Fruit fly (Drosophila melanogaster) whole organism, prepupa: Measurements from ENCODE around the gene CG32591.

Experiments used
- Blimp-1 ChIP-seq: fragments of 200-800 bp; sonication (Bioruptor generic); optimal IDR thresholded peaks from 3 replicates; lab custom pipeline; 2017; ENCODE audit warnings: missing biosample characterization, missing genetic modification characterization, mild to moderate bottlenecking, moderate library complexity, missing genetic modification reagents
- CG10631 ChIP-seq: fragments of 200-800 bp; sonication (Bioruptor generic); optimal IDR thresholded peaks from 2 replicates; lab custom pipeline; 2016; ENCODE audit warnings: missing biosample characterization, missing genetic modification characterization
- CG10669 ChIP-seq: fragments of 200-800 bp; sonication (Bioruptor generic); optimal IDR thresholded peaks from 3 replicates; lab custom pipeline; 2018; ENCODE audit warnings: missing biosample characterization, mild to moderate bottlenecking, missing genetic modification characterization, moderate library complexity
- CG11294 ChIP-seq: fragments of 200-800 bp; sonication (Bioruptor generic); IDR thresholded peaks from 2 replicates; pipeline ENCODE4 v1.3.6; 2022; ENCODE audit warnings: missing biosample characterization, missing genetic modification characterization
- CG11762 ChIP-seq: fragments of 200-800 bp; sonication (Bioruptor generic); optimal IDR thresholded peaks from 3 replicates; lab custom pipeline; 2016; ENCODE audit warnings: missing biosample characterization, missing genetic modification characterization; ENCODE audit not compliant: insufficient read depth
- CG11902 ChIP-seq: fragments of 200-800 bp; sonication (Bioruptor generic); optimal IDR thresholded peaks from 3 replicates; lab custom pipeline; 2016; ENCODE audit warnings: missing biosample characterization, missing genetic modification characterization
- CG15336 ChIP-seq: fragments of 200-800 bp; sonication (Bioruptor generic); IDR thresholded peaks from 2 replicates; pipeline ENCODE4 v1.3.6; 2022; ENCODE audit warnings: missing biosample characterization, missing genetic modification characterization
- CG16779 ChIP-seq: fragments of 200-800 bp; sonication (Bioruptor generic); optimal IDR thresholded peaks from 3 replicates; lab custom pipeline; 2017; ENCODE audit warnings: missing biosample characterization, mild to moderate bottlenecking, missing genetic modification characterization
- CG31627 ChIP-seq: fragments of 200-800 bp; sonication (Bioruptor generic); optimal IDR thresholded peaks from 3 replicates; lab custom pipeline; 2016; ENCODE audit warnings: missing biosample characterization, missing genetic modification characterization
- CG3919 ChIP-seq: fragments of 200-800 bp; sonication (Bioruptor generic); optimal IDR thresholded peaks from 3 replicates; lab custom pipeline; 2016; ENCODE audit warnings: missing biosample characterization, missing genetic modification characterization
- CG4318 ChIP-seq: fragments of 200-800 bp; sonication (Bioruptor generic); optimal IDR thresholded peaks from 3 replicates; lab custom pipeline; 2017; ENCODE audit warnings: missing biosample characterization, mild to moderate bottlenecking, missing genetic modification characterization
- CG6808 ChIP-seq: fragments of 200-800 bp; sonication (Bioruptor generic); optimal IDR thresholded peaks from 3 replicates; lab custom pipeline; 2017; ENCODE audit warnings: missing biosample characterization, missing genetic modification characterization, mild to moderate bottlenecking, moderate library complexity, missing genetic modification reagents
- CG6854 ChIP-seq: fragments of 200-800 bp; sonication (Bioruptor generic); optimal IDR thresholded peaks from 2 replicates; lab custom pipeline; 2017; ENCODE audit warnings: missing biosample characterization, mild to moderate bottlenecking, missing genetic modification characterization
- CG8632 ChIP-seq: fragments of 200-800 bp; sonication (Bioruptor generic); optimal IDR thresholded peaks from 3 replicates; lab custom pipeline; 2016; ENCODE audit warnings: missing biosample characterization, missing genetic modification characterization
- CG9139 ChIP-seq: fragments of 200-800 bp; sonication (Bioruptor generic); optimal IDR thresholded peaks from 3 replicates; lab custom pipeline; 2017; ENCODE audit warnings: missing biosample characterization, mild to moderate bottlenecking, missing genetic modification characterization
- Eip78C ChIP-seq: fragments of 200-800 bp; sonication (Bioruptor generic); peaks from one replicate; lab custom pipeline; 2016; ENCODE audit warnings: missing biosample characterization, missing genetic modification characterization
- Eip93F ChIP-seq: fragments of 200-800 bp; sonication (Bioruptor generic); optimal IDR thresholded peaks from 2 replicates; lab custom pipeline; 2016; ENCODE audit warnings: missing biosample characterization, mild to moderate bottlenecking, missing genetic modification characterization
- Hr39 ChIP-seq: fragments of 200-800 bp; sonication (Bioruptor generic); optimal IDR thresholded peaks from 2 replicates; lab custom pipeline; 2016; ENCODE audit warnings: missing biosample characterization, missing genetic modification characterization
- Smox ChIP-seq: fragments of 200-800 bp; sonication (Bioruptor generic); optimal IDR thresholded peaks from 3 replicates; lab custom pipeline; 2016; ENCODE audit warnings: missing biosample characterization, missing genetic modification characterization
- Sox14 ChIP-seq: fragments of 200-800 bp; sonication (Bioruptor generic); optimal IDR thresholded peaks from 3 replicates; lab custom pipeline; 2016; ENCODE audit warnings: missing biosample characterization, missing genetic modification characterization
- achi ChIP-seq: fragments of 200-800 bp; sonication (Bioruptor generic); optimal IDR thresholded peaks from 3 replicates; lab custom pipeline; 2016; ENCODE audit warnings: missing biosample characterization, missing genetic modification characterization
- acj6 ChIP-seq: fragments of 200-800 bp; sonication (Bioruptor generic); optimal IDR thresholded peaks from 3 replicates; lab custom pipeline; 2016; ENCODE audit warnings: missing biosample characterization, missing genetic modification characterization
- dsx ChIP-seq: fragments of 200-800 bp; optimal IDR thresholded peaks from 3 replicates; lab custom pipeline; 2019; ENCODE audit warnings: missing biosample characterization, mild to moderate bottlenecking, missing genetic modification characterization, moderate library complexity; ENCODE audit not compliant: poor library complexity, severe bottlenecking
- esn ChIP-seq: fragments of 200-800 bp; sonication (Bioruptor generic); optimal IDR thresholded peaks from 2 replicates; lab custom pipeline; 2016; ENCODE audit warnings: missing biosample characterization, mild to moderate bottlenecking, missing genetic modification characterization, moderate library complexity
- fd85E ChIP-seq: fragments of 200-800 bp; sonication (Bioruptor generic); optimal IDR thresholded peaks from 3 replicates; lab custom pipeline; 2016; ENCODE audit warnings: missing biosample characterization, missing genetic modification characterization
- pdm3 ChIP-seq: fragments of 200-800 bp; sonication (Bioruptor generic); optimal IDR thresholded peaks from 3 replicates; lab custom pipeline; 2016; ENCODE audit warnings: missing biosample characterization, missing genetic modification characterization
- salr ChIP-seq, 2 experiments: fragments of 200-800 bp; sonication (Bioruptor generic); optimal IDR thresholded peaks; 3 replicates each; lab custom pipeline; 2016 to 2018; ENCODE audit warnings: missing biosample characterization in 2 of 2, missing genetic modification characterization in 2 of 2, mild to moderate bottlenecking in 1 of 2
- spab ChIP-seq: fragments of 200-800 bp; sonication (Bioruptor generic); optimal IDR thresholded peaks from 2 replicates; lab custom pipeline; 2017; ENCODE audit warnings: missing biosample characterization, mild to moderate bottlenecking, missing genetic modification characterization, missing genetic modification reagents
- ss ChIP-seq, 2 experiments: fragments of 200-800 bp; sonication (Bioruptor generic); optimal IDR thresholded peaks; 2 replicates in 1 of 2; 3 replicates in 1 of 2; lab custom pipeline; 2017 to 2018; ENCODE audit warnings: mild to moderate bottlenecking in 2 of 2, missing biosample characterization in 2 of 2, missing genetic modification characterization in 2 of 2, moderate library complexity in 1 of 2
- svp ChIP-seq: fragments of 200-800 bp; sonication (Bioruptor generic); peaks from one replicate; lab custom pipeline; 2016; ENCODE audit warnings: missing biosample characterization, missing genetic modification characterization
- topi ChIP-seq: fragments of 200-800 bp; sonication (Bioruptor generic); optimal IDR thresholded peaks from 3 replicates; lab custom pipeline; 2016; ENCODE audit warnings: missing biosample characterization, missing genetic modification characterization
- vri ChIP-seq: fragments of 200-800 bp; sonication (Bioruptor generic); optimal IDR thresholded peaks from 3 replicates; lab custom pipeline; 2016; ENCODE audit warnings: missing biosample characterization, mild to moderate bottlenecking, missing genetic modification characterization

The CG32591 gene

dm6 chrX:14936250-14936649, 7.5 kb upstream of the CG32591 start:
- TF ChIP-seq ss (GFP tag; optimal IDR thresholded peaks at IDR 0.05; lab: Kevin White, UChicago), result peak; percentile 15 to 48
- peak; percentile 93 for TF ChIP-seq svp (GFP tag; lab: Kevin White, UChicago)
- no peak for TF ChIP-seq Hr39
- no peak for TF ChIP-seq CG10669 (GFP tag; lab: Kevin White, UChicago)
- TF ChIP-seq spab (GFP tag; lab: Kevin White, UChicago), result no peak
- TF ChIP-seq vri (GFP tag; lab: Kevin White, UChicago), result peak; percentile 18
- no peak for TF ChIP-seq Eip93F
- peak; percentile 3 for TF ChIP-seq CG6808 (GFP tag; lab: Kevin White, UChicago)
- TF ChIP-seq CG8632 (GFP tag; lab: Kevin White, UChicago), result no peak
- no peak for TF ChIP-seq salr (GFP tag; optimal IDR thresholded peaks at IDR 0.05; lab: Kevin White, UChicago)
- peak; percentile 1 for TF ChIP-seq CG9139 (GFP tag; lab: Kevin White, UChicago)
- no peak for TF ChIP-seq CG3919 (GFP tag; lab: Kevin White, UChicago)
- TF ChIP-seq Blimp-1 (GFP tag; lab: Kevin White, UChicago), result no peak
- peak; percentile 1 for TF ChIP-seq CG6854
- no peak for TF ChIP-seq CG11294 (GFP tag; lab: Robert Waterston, UW)
- TF ChIP-seq fd85E (GFP tag; lab: Kevin White, UChicago), result no peak
- TF ChIP-seq CG4318, result no peak

DNA sequence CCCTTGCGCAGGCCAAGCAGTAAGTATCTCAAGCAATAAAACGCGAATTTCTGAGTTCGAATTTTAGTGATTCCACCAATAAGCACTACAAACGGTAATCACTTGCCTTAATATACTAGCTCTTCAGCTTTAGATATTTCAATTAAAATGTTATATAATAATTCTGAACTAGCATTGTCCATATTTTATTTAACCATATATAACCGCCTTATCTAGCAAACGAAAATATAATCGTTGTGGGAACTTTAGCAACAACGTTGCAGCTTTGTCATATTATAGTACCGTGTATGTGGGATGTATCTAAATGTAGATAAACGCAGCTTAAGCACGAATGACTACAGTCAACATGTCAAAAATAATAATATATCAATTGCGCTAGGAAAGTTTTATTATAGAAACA, 2.6 kb upstream of the CG32591 start:
- no peak for TF ChIP-seq CG9139 (GFP tag; lab: Kevin White, UChicago)
- no peak for TF ChIP-seq fd85E (GFP tag; lab: Kevin White, UChicago)
- no peak for TF ChIP-seq CG11902
- no peak for TF ChIP-seq dsx (GFP tag; lab: Kevin White, UChicago)
- TF ChIP-seq CG3919 (GFP tag; lab: Kevin White, UChicago), result no peak
- no peak for TF ChIP-seq CG15336 (GFP tag; lab: Robert Waterston, UW)
- TF ChIP-seq pdm3 (GFP tag; lab: Kevin White, UChicago), result no peak
- TF ChIP-seq topi, result no peak
- no peak for TF ChIP-seq Smox
- TF ChIP-seq CG31627 (GFP tag; lab: Kevin White, UChicago), result no peak
- TF ChIP-seq acj6 (GFP tag; lab: Kevin White, UChicago), result no peak
- TF ChIP-seq CG6854, result no peak
- TF ChIP-seq CG10631 (GFP tag; lab: Kevin White, UChicago), result no peak
- TF ChIP-seq achi (GFP tag; lab: Kevin White, UChicago), result no peak
- TF ChIP-seq, all 60 proteins: peak for 0

DNA sequence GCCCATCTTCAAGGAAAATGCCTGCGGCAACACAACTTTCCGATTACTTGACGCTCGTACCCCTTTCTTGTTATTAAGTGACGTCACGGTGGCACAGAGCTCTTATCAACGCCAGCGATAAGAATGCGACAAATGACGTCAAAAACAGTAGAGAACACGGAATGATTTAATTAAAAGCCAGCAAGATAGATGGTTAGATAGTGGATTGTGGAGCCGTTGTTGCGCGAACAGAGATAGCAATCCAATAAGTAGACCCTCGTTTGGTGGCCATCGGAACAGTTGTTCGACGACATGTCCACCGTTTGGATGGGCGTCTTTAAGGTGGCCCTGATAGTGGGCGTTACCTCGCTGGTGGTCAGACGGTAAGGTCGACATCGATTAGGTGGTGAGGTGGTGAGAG, 1.1 kb upstream of the CG32591 start:
- TF ChIP-seq vri (GFP tag; lab: Kevin White, UChicago), result peak; percentile 42
- TF ChIP-seq CG11762 (GFP tag; lab: Kevin White, UChicago), result no peak
- TF ChIP-seq Eip78C (GFP tag; lab: Kevin White, UChicago), result peak; percentile 34

dm6 chrX:14923277-14924019, 5.3 kb downstream of the CG32591 start, which contains the start of gene CG9503:
Gene CG9503, minus strand, starts transcription at chrX:14923493.
- TF ChIP-seq CG16779 (tag; lab: Kevin White, UChicago), result no peak
- peak; percentile 29; the same call in 1 of the 2 replicates for TF ChIP-seq CG15336 (GFP tag; lab: Robert Waterston, UW)
- no peak for TF ChIP-seq spab (GFP tag; lab: Kevin White, UChicago)
- no peak for TF ChIP-seq Sox14
- TF ChIP-seq CG6854, result peak; percentile 25
- TF ChIP-seq Blimp-1 (GFP tag; lab: Kevin White, UChicago), result peak; percentile 63
- peak; percentile 2 for TF ChIP-seq vri (GFP tag; lab: Kevin White, UChicago)
- TF ChIP-seq svp (GFP tag; lab: Kevin White, UChicago), result peak; percentile 20
- peak; percentile 47 for TF ChIP-seq Eip78C (GFP tag; lab: Kevin White, UChicago)
- no peak for TF ChIP-seq CG10631 (GFP tag; lab: Kevin White, UChicago)
- no peak for TF ChIP-seq achi (GFP tag; lab: Kevin White, UChicago)
- peak; percentile 30 for TF ChIP-seq esn (GFP tag; lab: Kevin White, UChicago)
- TF ChIP-seq, all 60 proteins: peak for 7
